Worm (Caenorhabditis elegans) whole organism, young adult: ENCODE measurements around the gene atn-1.

Experiments
- C17E4.6 ChIP-seq: fragments of 200-800 bp; sonication (Bioruptor generic); IDR thresholded peaks from 2 replicates; pipeline ENCODE4 v1.3.6; 2022; ENCODE audit warnings: missing genetic modification reagents, missing genetic modification characterization, missing compliant biosample characterization
- bed-2 ChIP-seq: fragments of 200-800 bp; sonication (Bioruptor generic); IDR thresholded peaks from 2 replicates; pipeline ENCODE4 v1.3.6; 2022; ENCODE audit warnings: missing genetic modification reagents, missing genetic modification characterization, missing compliant biosample characterization
- cebp-2 ChIP-seq: fragments of 200-800 bp; sonication (Bioruptor generic); IDR thresholded peaks from 2 replicates; pipeline ENCODE4 v1.3.6; 2022; ENCODE audit warnings: missing genetic modification characterization, missing compliant biosample characterization
- nfya-1 ChIP-seq: sonication (generic microtip); optimal IDR thresholded peaks from 2 replicates; lab custom pipeline; 2017; ENCODE audit warnings: antibody characterized with exemption, missing compliant biosample characterization, missing genetic modification characterization, borderline replicate concordance; ENCODE audit not compliant: insufficient read depth
- sptf-2 ChIP-seq: fragments of 200-800 bp; sonication (Bioruptor generic); optimal IDR thresholded peaks from 2 replicates; lab custom pipeline; 2018; ENCODE audit warnings: mild to moderate bottlenecking, missing genetic modification characterization, missing compliant biosample characterization
- tbx-9 ChIP-seq: sonication (generic microtip); optimal IDR thresholded peaks from 2 replicates; lab custom pipeline; 2016; ENCODE audit warnings: borderline replicate concordance, missing genetic modification characterization, inconsistent platforms, missing compliant biosample characterization
- unc-62 ChIP-seq: fragments of 150-350 bp; optimal IDR thresholded peaks from 2 replicates; lab custom pipeline; 2014; ENCODE audit warnings: missing biosample characterization, missing genetic modification reagents, missing genetic modification characterization
- zfh-2 ChIP-seq: fragments of 200-800 bp; sonication (Bioruptor generic); conservative IDR thresholded peaks from 2 replicates; pipeline ENCODE4 v1.3.6; 2022; ENCODE audit warnings: missing genetic modification reagents, missing genetic modification characterization, missing compliant biosample characterization

DNA sequence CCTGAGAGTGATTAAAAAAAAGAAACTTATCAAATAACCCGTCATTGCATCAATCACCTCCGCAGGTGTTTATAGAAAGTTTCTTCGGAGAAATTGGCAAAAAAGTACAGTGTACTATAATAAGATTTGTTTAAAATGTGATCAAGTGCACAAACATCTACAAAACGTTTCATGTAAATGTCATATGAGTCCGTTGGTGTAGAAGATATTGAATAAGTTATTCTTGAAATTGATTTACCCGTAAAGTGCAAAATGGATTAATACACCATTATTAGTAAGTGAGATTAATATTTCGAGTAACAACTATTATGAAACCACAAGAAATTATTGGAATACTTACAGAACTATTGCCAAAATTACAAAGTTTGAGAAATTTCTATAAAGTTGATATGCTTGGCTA is 52.9 kb downstream of the atn-1 start:
- TF ChIP-seq cebp-2 (GFP tag; lab: Robert Waterston, UW) (no peak), zfh-2 (GFP tag; lab: Robert Waterston, UW) (no peak), sptf-2 (GFP tag; lab: Kevin White, UChicago) (no peak), C17E4.6 (GFP tag; lab: Robert Waterston, UW) (no peak), bed-2 (no peak), unc-62 (GFP tag; lab: Kevin White, UChicago) (no peak), nfya-1 (tag; lab: Kevin White, UChicago) (no peak), tbx-9 (tag; lab: Kevin White, UChicago) (no peak)
